Fruit fly (Drosophila melanogaster) S2 (cell line): ENCODE results near the gene Sgs3.

Source experiments
- CG8478 ChIP-seq: fragments of >200 bp; optimal IDR thresholded peaks from 2 replicates; lab custom pipeline; 2018
- CTCF ChIP-seq, 2 experiments: fragments of >200 bp; optimal IDR thresholded peaks; 2 replicates each; lab custom pipeline; 2018

dm6 chr3L:11525765-11526164, 13.7 kb downstream of the Sgs3 start:
- TF ChIP-seq CG8478 (lab: Kevin White, UChicago), result no peak
- TF ChIP-seq CTCF (optimal IDR thresholded peaks at IDR 0.05; lab: Kevin White, UChicago), result no peak
